Fruit fly (Drosophila melanogaster): ENCODE results near the gene LKRSDH.
A peak's percentile ranks its signal among the peaks of the same experiment; 100 is the strongest.

LKRSDH gene

dm6 chr2L:7810519-7810918 lies 14.8 kb upstream of the LKRSDH start, which contains the start of gene Cdc14 (continued):
- TF ChIP-seq Antp (GFP tag; optimal IDR thresholded peaks at IDR 0.05) (no peak), CG12155 (GFP tag; optimal IDR thresholded peaks at IDR 0.05) (no peak), mirr (GFP tag; optimal IDR thresholded peaks at IDR 0.05) (peak; percentile 16), Stat92E (GFP tag; optimal IDR thresholded peaks at IDR 0.05) (no peak), hkb (optimal IDR thresholded peaks at IDR 0.05) (no peak), hkb (GFP tag; IDR thresholded peaks at IDR 0.05) (no peak; the same call in 1 of the 2 replicates), Ssrp (tag; optimal IDR thresholded peaks at IDR 0.05) (no peak), org-1 (GFP tag; optimal IDR thresholded peaks at IDR 0.05) (no peak), vnd (GFP tag; IDR thresholded peaks at IDR 0.05; ENCODE audit: partially characterized antibody) (0 out of 3 replicates have a peak, but pooled peaks have one; percentile 34), sna (GFP tag; IDR thresholded peaks at IDR 0.05; ENCODE audit: partially characterized antibody) (no peak), CG15601 (tag; optimal IDR thresholded peaks at IDR 0.05) (no peak), NFAT (GFP tag; IDR thresholded peaks at IDR 0.05) (peak; percentile 24; the same call in 1 of the 2 replicates), CG15514 (GFP tag; optimal IDR thresholded peaks at IDR 0.05) (peak; percentile 98), CG17359 (tag; optimal IDR thresholded peaks at IDR 0.05) (peak; percentile 8), CG18476 (GFP tag; optimal IDR thresholded peaks at IDR 0.05) (no peak), zf30C (GFP tag; optimal IDR thresholded peaks at IDR 0.05) (no peak), Doc3 (GFP tag; IDR thresholded peaks at IDR 0.05; ENCODE audit: partially characterized antibody) (peak; percentile 31; the same call in 1 of the 3 replicates), seq (GFP tag; IDR thresholded peaks at IDR 0.05) (no peak), CG12071 (GFP tag; optimal IDR thresholded peaks at IDR 0.05) (peak; percentile 21), gsb (GFP tag; IDR thresholded peaks at IDR 0.05) (no peak), C15 (GFP tag; IDR thresholded peaks at IDR 0.05) (no peak), Dref (GFP tag; IDR thresholded peaks at IDR 0.05) (peak; percentile 72), CG7987 (GFP tag; optimal IDR thresholded peaks at IDR 0.05) (peak; percentile 46), pb (GFP tag; optimal IDR thresholded peaks at IDR 0.05) (no peak), stwl (tag; optimal IDR thresholded peaks at IDR 0.05) (peak; percentile 9), Med (GFP tag) (peak; percentile 90), CG2678 (tag; optimal IDR thresholded peaks at IDR 0.05) (no peak), bcd (GFP tag; optimal IDR thresholded peaks at IDR 0.05) (no peak), stc (GFP tag; IDR thresholded peaks at IDR 0.05) (peak; percentile 46; the same call in 1 of the 2 replicates), CG12104 (GFP tag; optimal IDR thresholded peaks at IDR 0.05) (no peak), CG11085 (GFP tag; IDR thresholded peaks at IDR 0.05) (no peak), CG16813 (GFP tag; IDR thresholded peaks at IDR 0.05; ENCODE audit: partially characterized antibody) (peak; percentile 53; the same call in 2 of the 3 replicates), insv (GFP tag; optimal IDR thresholded peaks at IDR 0.05) (no peak), Jarid2 (GFP tag; optimal IDR thresholded peaks at IDR 0.05) (peak; percentile 54), yki (optimal IDR thresholded peaks at IDR 0.05) (no peak), CG13424 (tag; optimal IDR thresholded peaks at IDR 0.05) (no peak), CG12299 (tag; optimal IDR thresholded peaks at IDR 0.05) (no peak), twi (tag; optimal IDR thresholded peaks at IDR 0.05) (no peak), CG1792 (GFP tag; optimal IDR thresholded peaks at IDR 0.05) (no peak), CG15269 (tag; optimal IDR thresholded peaks at IDR 0.05) (no peak), dm (GFP tag; optimal IDR thresholded peaks at IDR 0.05) (no peak), CG7963 (GFP tag; IDR thresholded peaks at IDR 0.05; ENCODE audit: partially characterized antibody) (peak; percentile 42; the same call in 2 of the 3 replicates), ac (GFP tag; optimal IDR thresholded peaks at IDR 0.05) (no peak), CG17912 (GFP tag; optimal IDR thresholded peaks at IDR 0.05) (no peak), CG6791 (GFP tag; IDR thresholded peaks at IDR 0.05; ENCODE audit: partially characterized antibody) (peak; percentile 45; the same call in 2 of the 3 replicates), NfI (GFP tag; optimal IDR thresholded peaks at IDR 0.05) (no peak), CG6254 (GFP tag; optimal IDR thresholded peaks at IDR 0.05) (no peak), CG6654 (GFP tag; optimal IDR thresholded peaks at IDR 0.05) (no peak), eyg (GFP tag; optimal IDR thresholded peaks at IDR 0.05) (no peak), hb (GFP tag; IDR thresholded peaks at IDR 0.05; ENCODE audit: partially characterized antibody) (peak; percentile 53; the same call in 1 of the 3 replicates)
